Worm (Caenorhabditis elegans) whole organism, L2 larva: ENCODE measurements around the gene F40C5.2.

Source experiments
- ZK546.5 ChIP-seq: sonication (generic microtip); optimal IDR thresholded peaks from 2 replicates; lab custom pipeline; 2017; ENCODE audit warnings: missing biosample characterization, missing genetic modification characterization
- ceh-82 ChIP-seq: fragments of 150-350 bp; optimal IDR thresholded peaks from 2 replicates; lab custom pipeline; 2014; ENCODE audit warnings: missing biosample characterization, missing genetic modification characterization
- dmd-4 ChIP-seq: sonication (generic microtip); optimal IDR thresholded peaks from 2 replicates; lab custom pipeline; 2017; ENCODE audit warnings: missing biosample characterization, missing genetic modification characterization
- elt-3 ChIP-seq: sonication (generic microtip); optimal IDR thresholded peaks from 2 replicates; lab custom pipeline; 2017; ENCODE audit warnings: missing biosample characterization, missing genetic modification characterization
- lin-13 ChIP-seq: fragments of 150-350 bp; optimal IDR thresholded peaks from 2 replicates; lab custom pipeline; 2014; ENCODE audit warnings: missing biosample characterization, missing genetic modification reagents, missing genetic modification characterization
- mab-5 ChIP-seq: fragments of 150-350 bp; optimal IDR thresholded peaks from 2 replicates; lab custom pipeline; 2014; ENCODE audit warnings: missing biosample characterization, missing genetic modification characterization
- mdl-1 ChIP-seq, 2 experiments: fragments of 150-350 bp in 1 of 2; sonication (generic microtip) in 1 of 2; optimal IDR thresholded peaks; 2 replicates each; lab custom pipeline; 2017; ENCODE audit warnings: missing biosample characterization in 2 of 2, missing genetic modification characterization in 2 of 2
- nhr-11 ChIP-seq: fragments of 150-350 bp; optimal IDR thresholded peaks from 2 replicates; lab custom pipeline; 2014; ENCODE audit warnings: missing biosample characterization, missing genetic modification characterization
- nhr-25 ChIP-seq: fragments of 150-350 bp; sonication (generic microtip); optimal IDR thresholded peaks from 3 replicates; lab custom pipeline; 2014; ENCODE audit warnings: missing biosample characterization, missing genetic modification characterization
- skn-1 ChIP-seq: sonication (generic microtip); optimal IDR thresholded peaks from 2 replicates; lab custom pipeline; 2017; ENCODE audit warnings: missing biosample characterization, missing genetic modification characterization
- sma-9 ChIP-seq, 2 experiments: fragments of 150-350 bp in 1 of 2; sonication (generic microtip) in 1 of 2; optimal IDR thresholded peaks; 2 replicates each; lab custom pipeline; 2014 to 2016; ENCODE audit warnings: missing genetic modification characterization in 2 of 2, mild to moderate bottlenecking in 1 of 2, missing biosample characterization in 1 of 2, missing compliant biosample characterization in 1 of 2, missing genetic modification reagents in 1 of 2, moderate library complexity in 1 of 2
- unc-62 ChIP-seq: fragments of 150-350 bp; optimal IDR thresholded peaks from 2 replicates; lab custom pipeline; 2014; ENCODE audit warnings: missing biosample characterization, missing genetic modification reagents, missing genetic modification characterization
- zag-1 ChIP-seq: fragments of 150-350 bp; optimal IDR thresholded peaks from 2 replicates; lab custom pipeline; 2014; ENCODE audit warnings: missing biosample characterization, missing genetic modification characterization
- ztf-11 ChIP-seq: sonication (generic microtip); optimal IDR thresholded peaks from 2 replicates; lab custom pipeline; 2017; ENCODE audit warnings: missing biosample characterization, missing genetic modification characterization

- TF ChIP-seq ZK546.5 (tag; lab: Kevin White, UChicago) (no peak), zag-1 (tag; lab: Kevin White, UChicago) (no peak), mdl-1 (tag; optimal IDR thresholded peaks at IDR 0.05; lab: Kevin White, UChicago) (no peak), dmd-4 (tag; lab: Kevin White, UChicago) (no peak), unc-62 (GFP tag; lab: Kevin White, UChicago) (no peak), lin-13 (GFP tag; lab: Kevin White, UChicago) (no peak), nhr-25 (tag; lab: Kevin White, UChicago) (no peak), elt-3 (tag; lab: Kevin White, UChicago) (no peak), mab-5 (tag; lab: Kevin White, UChicago) (no peak), nhr-11 (tag; lab: Kevin White, UChicago) (no peak), ceh-82 (no peak), ztf-11 (tag; lab: Kevin White, UChicago) (no peak), skn-1 (tag; lab: Kevin White, UChicago) (no peak), sma-9 (GFP tag; optimal IDR thresholded peaks at IDR 0.05; lab: Kevin White, UChicago) (no peak), sma-9 (tag; optimal IDR thresholded peaks at IDR 0.05; lab: Kevin White, UChicago) (no peak)
Observed at ce11 chrV:3594936-3595335, 24.1 kb downstream of the F40C5.2 start, which contains the start of gene srh-213.
